Worm (Caenorhabditis elegans) whole organism, L3 larva: Measurements from ENCODE around the gene R102.8.

ENCODE experiments used
- R02D3.7 ChIP-seq: fragments of 150-350 bp; optimal IDR thresholded peaks from 2 replicates; lab custom pipeline; 2014; ENCODE audit warnings: missing biosample characterization, missing genetic modification characterization
- aly-2 ChIP-seq: fragments of 150-350 bp; optimal IDR thresholded peaks from 2 replicates; lab custom pipeline; 2014; ENCODE audit warnings: missing biosample characterization, missing genetic modification characterization
- ceh-16 ChIP-seq: sonication (generic microtip); optimal IDR thresholded peaks from 2 replicates; lab custom pipeline; 2017; ENCODE audit warnings: missing biosample characterization, missing genetic modification characterization
- ceh-28 ChIP-seq: fragments of 150-350 bp; optimal IDR thresholded peaks from 2 replicates; lab custom pipeline; 2014; ENCODE audit warnings: missing biosample characterization, missing genetic modification reagents, missing genetic modification characterization
- ceh-9 ChIP-seq: sonication (generic microtip); optimal IDR thresholded peaks from 2 replicates; lab custom pipeline; 2018; ENCODE audit warnings: missing biosample characterization, missing genetic modification characterization
- daf-12 ChIP-seq: fragments of 150-350 bp; optimal IDR thresholded peaks from 2 replicates; lab custom pipeline; 2014; ENCODE audit warnings: missing biosample characterization, missing genetic modification reagents, missing genetic modification characterization
- elt-1 ChIP-seq: fragments of 150-350 bp; optimal IDR thresholded peaks from 2 replicates; lab custom pipeline; 2014; ENCODE audit warnings: missing biosample characterization, missing genetic modification characterization
- elt-3 ChIP-seq, 3 experiments: fragments of 150-350 bp in 1 of 3; sonication (generic microtip) in 2 of 3; optimal IDR thresholded peaks; 2 replicates in 2 of 3; 4 replicates in 1 of 3; lab custom pipeline; 2014 to 2017; ENCODE audit warnings: missing biosample characterization in 3 of 3, missing genetic modification characterization in 3 of 3
- eor-1 ChIP-seq, 2 experiments: fragments of 150-350 bp; optimal IDR thresholded peaks; 2 replicates each; lab custom pipeline; 2014 to 2018; ENCODE audit warnings: missing biosample characterization in 2 of 2, missing genetic modification characterization in 2 of 2
- fkh-2 ChIP-seq: fragments of 150-350 bp; optimal IDR thresholded peaks from 2 replicates; lab custom pipeline; 2014; ENCODE audit warnings: missing biosample characterization, missing genetic modification reagents, missing genetic modification characterization
- fos-1 ChIP-seq: fragments of 150-350 bp; optimal IDR thresholded peaks from 2 replicates; lab custom pipeline; 2014; ENCODE audit warnings: missing biosample characterization, missing genetic modification characterization
- hmg-11 ChIP-seq: sonication (generic microtip); optimal IDR thresholded peaks from 2 replicates; lab custom pipeline; 2016; ENCODE audit warnings: missing genetic modification characterization, missing compliant biosample characterization
- lin-39 ChIP-seq: fragments of 150-350 bp; optimal IDR thresholded peaks from 2 replicates; lab custom pipeline; 2018; ENCODE audit warnings: missing biosample characterization, missing genetic modification reagents, missing genetic modification characterization
- lsy-12 ChIP-seq: sonication (generic microtip); optimal IDR thresholded peaks from 2 replicates; lab custom pipeline; 2016; ENCODE audit warnings: mild to moderate bottlenecking, missing genetic modification characterization, missing compliant biosample characterization
- mml-1 ChIP-seq: fragments of 150-350 bp; sonication (generic microtip); optimal IDR thresholded peaks from 3 replicates; lab custom pipeline; 2014; ENCODE audit warnings: missing biosample characterization, missing genetic modification characterization
- nfya-1 ChIP-seq: sonication (generic microtip); optimal IDR thresholded peaks from 2 replicates; lab custom pipeline; 2017; ENCODE audit warnings: missing genetic modification characterization, mild to moderate bottlenecking, missing compliant biosample characterization, antibody characterized with exemption, moderate library complexity; ENCODE audit not compliant: insufficient read depth
- nhr-12 ChIP-seq: fragments of 150-350 bp; optimal IDR thresholded peaks from 2 replicates; lab custom pipeline; 2014; ENCODE audit warnings: missing biosample characterization, missing genetic modification characterization
- nhr-23 ChIP-seq: fragments of 150-350 bp; optimal IDR thresholded peaks from 2 replicates; lab custom pipeline; 2014; ENCODE audit warnings: missing biosample characterization, missing genetic modification reagents, missing genetic modification characterization
- nhr-237 ChIP-seq: fragments of 150-350 bp; optimal IDR thresholded peaks from 2 replicates; lab custom pipeline; 2014; ENCODE audit warnings: missing biosample characterization, missing genetic modification characterization
- nhr-28 ChIP-seq: fragments of 150-350 bp; optimal IDR thresholded peaks from 2 replicates; lab custom pipeline; 2014; ENCODE audit warnings: missing biosample characterization, missing genetic modification characterization
- nhr-43 ChIP-seq: sonication (generic microtip); optimal IDR thresholded peaks from 2 replicates; lab custom pipeline; 2016; ENCODE audit warnings: mild to moderate bottlenecking, missing genetic modification characterization, missing compliant biosample characterization; ENCODE audit not compliant: poor library complexity, severe bottlenecking
- nhr-67 ChIP-seq: fragments of 150-350 bp; optimal IDR thresholded peaks from 2 replicates; lab custom pipeline; 2014; ENCODE audit warnings: missing biosample characterization, missing genetic modification characterization
- nhr-77 ChIP-seq: fragments of 150-350 bp; optimal IDR thresholded peaks from 2 replicates; lab custom pipeline; 2014; ENCODE audit warnings: missing biosample characterization, missing genetic modification characterization
- pha-4 ChIP-seq: fragments of 150-350 bp; optimal IDR thresholded peaks from 2 replicates; lab custom pipeline; 2014; ENCODE audit warnings: missing biosample characterization, missing genetic modification reagents, missing genetic modification characterization
- pqm-1 ChIP-seq: fragments of 150-350 bp; optimal IDR thresholded peaks from 2 replicates; lab custom pipeline; 2017; ENCODE audit warnings: missing biosample characterization, missing genetic modification characterization, inconsistent platforms
- sea-2 ChIP-seq: fragments of 150-350 bp; sonication (generic microtip); optimal IDR thresholded peaks from 4 replicates; lab custom pipeline; 2014; ENCODE audit warnings: missing biosample characterization, missing genetic modification reagents, missing genetic modification characterization
- skn-1 ChIP-seq: fragments of 150-350 bp; optimal IDR thresholded peaks from 2 replicates; lab custom pipeline; 2014; ENCODE audit warnings: missing biosample characterization, missing genetic modification characterization
- snpc-4 ChIP-seq: fragments of 150-350 bp; optimal IDR thresholded peaks from 2 replicates; lab custom pipeline; 2014; ENCODE audit warnings: missing biosample characterization, missing genetic modification characterization
- tbx-2 ChIP-seq: sonication (generic microtip); optimal IDR thresholded peaks from 2 replicates; lab custom pipeline; 2016; ENCODE audit warnings: mild to moderate bottlenecking, missing genetic modification characterization, missing compliant biosample characterization
- unc-39 ChIP-seq: sonication (generic microtip); optimal IDR thresholded peaks from 4 replicates; lab custom pipeline; 2017; ENCODE audit warnings: missing biosample characterization, missing genetic modification characterization
- unc-62 ChIP-seq: fragments of 150-350 bp; sonication (generic microtip); optimal IDR thresholded peaks from 4 replicates; lab custom pipeline; 2014; ENCODE audit warnings: missing biosample characterization, missing genetic modification reagents, missing genetic modification characterization
- zag-1 ChIP-seq: fragments of 150-350 bp; optimal IDR thresholded peaks from 2 replicates; lab custom pipeline; 2014; ENCODE audit warnings: missing biosample characterization, missing genetic modification characterization

R102.8 gene

DNA sequence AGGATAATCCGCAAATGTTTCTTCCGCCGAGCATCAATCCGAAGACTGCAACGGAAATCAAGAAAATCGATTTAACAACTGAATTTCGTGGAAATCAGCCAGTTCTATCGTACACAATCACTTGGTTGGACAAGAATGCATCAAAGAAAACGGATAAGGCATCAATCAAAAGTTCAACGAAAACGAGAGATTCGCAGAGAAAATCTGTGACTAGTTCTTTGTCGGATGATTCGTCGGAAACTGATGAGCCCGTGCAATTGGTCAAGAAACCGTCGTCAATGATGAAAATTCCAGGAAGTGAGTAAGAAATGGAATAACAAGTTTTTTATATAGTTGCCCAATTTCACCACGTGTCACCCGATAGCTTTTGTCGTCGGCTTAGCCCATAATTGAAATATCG lies 16.1 kb upstream of the R102.8 start, which contains the start of gene R102.6:
TSS of gene R102.6 (minus strand) at position 101 of the 400 bp plus-strand sequence.
- TF ChIP-seq nhr-12: no peak
- no peak for TF ChIP-seq snpc-4 (tag; lab: Kevin White, UChicago)
- TF ChIP-seq tbx-2 (tag; lab: Kevin White, UChicago): no peak
- no peak for TF ChIP-seq lsy-12 (tag; lab: Kevin White, UChicago)
- no peak for TF ChIP-seq mml-1 (tag; lab: Kevin White, UChicago)
- TF ChIP-seq daf-12 (tag; lab: Kevin White, UChicago): no peak
- no peak for TF ChIP-seq pha-4 (tag; lab: Kevin White, UChicago)
- TF ChIP-seq, all 47 proteins: peak for 0

ce11 chrIV:10705176-10705575 lies 15.1 kb upstream of the R102.8 start, which contains the start of gene R102.10:
Gene R102.10, plus strand, starts transcription at chrIV:10705476.
- TF ChIP-seq zag-1 (tag; lab: Kevin White, UChicago) (no peak), pha-4 (tag; lab: Kevin White, UChicago) (no peak), R02D3.7 (no peak)

- TF ChIP-seq nhr-23 (peak; percentile 37), nhr-12 (no peak), aly-2 (tag; lab: Kevin White, UChicago) (no peak), skn-1 (no peak), elt-3 (tag; optimal IDR thresholded peaks at IDR 0.05; lab: Kevin White, UChicago) (peak in 1 of 3 experiments; percentile 28), zag-1 (tag; lab: Kevin White, UChicago) (no peak), eor-1 (tag; optimal IDR thresholded peaks at IDR 0.05; lab: Kevin White, UChicago) (no peak), hmg-11 (no peak), nhr-43 (peak; percentile 71)
- TF ChIP-seq, all 47 proteins: peak for 3
Measured at ce11 chrIV:10701866-10702458, 11.9 kb upstream of the R102.8 start.

ce11 chrIV:10699660-10700059 lies 9.6 kb upstream of the R102.8 start, which contains the start of gene R102.11:
Gene R102.11, minus strand, starts transcription at chrIV:10699760.
- no peak for TF ChIP-seq skn-1
- TF ChIP-seq nhr-12: no peak
- TF ChIP-seq ceh-28 (tag; lab: Kevin White, UChicago): no peak
- TF ChIP-seq zag-1 (tag; lab: Kevin White, UChicago): no peak
- no peak for TF ChIP-seq elt-3 (tag; optimal IDR thresholded peaks at IDR 0.05; lab: Kevin White, UChicago)
- TF ChIP-seq unc-39 (tag; lab: Kevin White, UChicago): no peak
- no peak for TF ChIP-seq nhr-237 (tag; lab: Kevin White, UChicago)
- TF ChIP-seq ceh-9 (tag; lab: Kevin White, UChicago): no peak
- no peak for TF ChIP-seq fkh-2 (tag; lab: Kevin White, UChicago)
- no peak for TF ChIP-seq nhr-23
- TF ChIP-seq lin-39 (tag; lab: Kevin White, UChicago): no peak
- TF ChIP-seq R02D3.7: no peak
- no peak for TF ChIP-seq nhr-67 (tag; lab: Kevin White, UChicago)
- TF ChIP-seq pha-4 (tag; lab: Kevin White, UChicago): no peak
- no peak for TF ChIP-seq hmg-11
- TF ChIP-seq pqm-1 (tag; lab: Kevin White, UChicago): no peak
- no peak for TF ChIP-seq fos-1 (tag; lab: Kevin White, UChicago)
- no peak for TF ChIP-seq nhr-28

ce11 chrIV:10699000-10699399 lies 9.0 kb upstream of the R102.8 start:
- TF ChIP-seq pqm-1 (tag; lab: Kevin White, UChicago): no peak
- no peak for TF ChIP-seq R02D3.7
- TF ChIP-seq daf-12 (tag; lab: Kevin White, UChicago): no peak
- TF ChIP-seq snpc-4 (tag; lab: Kevin White, UChicago): no peak
- no peak for TF ChIP-seq eor-1 (tag; optimal IDR thresholded peaks at IDR 0.05; lab: Kevin White, UChicago)
- TF ChIP-seq skn-1: no peak
- TF ChIP-seq lin-39 (tag; lab: Kevin White, UChicago): no peak
- no peak for TF ChIP-seq unc-39 (tag; lab: Kevin White, UChicago)
- TF ChIP-seq aly-2 (tag; lab: Kevin White, UChicago): no peak
- TF ChIP-seq nfya-1 (tag; lab: Kevin White, UChicago): no peak
- TF ChIP-seq sea-2: no peak
- TF ChIP-seq ceh-16: no peak
- TF ChIP-seq elt-1 (tag; lab: Kevin White, UChicago): no peak
- no peak for TF ChIP-seq zag-1 (tag; lab: Kevin White, UChicago)
- TF ChIP-seq unc-62 (GFP tag; lab: Kevin White, UChicago): no peak
- TF ChIP-seq nhr-77 (tag; lab: Kevin White, UChicago): no peak
